Worm (Caenorhabditis elegans): ENCODE results near the gene T08B6.9.

DNA sequence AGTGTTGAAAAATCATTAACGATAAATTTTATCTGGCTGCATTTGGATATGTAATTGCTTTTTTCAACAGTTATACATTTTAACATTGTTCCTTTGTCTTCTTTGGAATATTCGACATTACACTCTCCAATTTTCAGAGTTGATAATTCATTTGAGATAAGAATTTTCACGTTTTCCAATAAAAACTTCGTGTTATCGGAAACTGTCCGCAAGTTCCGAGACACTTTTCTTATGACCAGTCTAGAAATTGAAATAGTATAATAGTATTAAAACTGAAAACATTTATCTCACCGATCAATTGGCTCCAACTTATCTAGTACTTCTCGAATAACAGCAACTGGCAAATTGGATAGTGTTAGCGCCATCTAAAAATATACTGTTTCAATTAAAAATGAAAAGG lies 47.0 kb downstream of the T08B6.9 start, which contains the start of gene fbxa-86:
- no peak for TF ChIP-seq cog-1 (tag; optimal IDR thresholded peaks at IDR 0.05)
- TF ChIP-seq med-1 (GFP tag; optimal IDR thresholded peaks at IDR 0.05; ENCODE audit: insufficient read depth) = no peak
- no peak for TF ChIP-seq flt-1 (GFP tag; IDR thresholded peaks at IDR 0.05)
- TF ChIP-seq T22C8.4 (GFP tag; IDR thresholded peaks at IDR 0.05) = no peak
- no peak for TF ChIP-seq ztf-23 (GFP tag; IDR thresholded peaks at IDR 0.05)
- TF ChIP-seq tab-1 (GFP tag; IDR thresholded peaks at IDR 0.05) = no peak
- TF ChIP-seq ref-1 (GFP tag; conservative IDR thresholded peaks at IDR 0.05) = no peak

All from whole organism, midembryonic.